Worm (Caenorhabditis elegans) whole organism, late embryonic: Measurements from ENCODE around the gene nspa-9.

Source experiments
- F13H6.1 ChIP-seq: sonication (generic microtip); optimal IDR thresholded peaks from 2 replicates; lab custom pipeline; 2016; ENCODE audit warnings: missing genetic modification characterization, missing compliant biosample characterization
- ama-1 ChIP-seq: fragments of 150-350 bp; optimal IDR thresholded peaks from 2 replicates; lab custom pipeline; 2014
- ceh-22 ChIP-seq: sonication (generic microtip); optimal IDR thresholded peaks from 2 replicates; lab custom pipeline; 2017; ENCODE audit warnings: missing biosample characterization, missing genetic modification characterization
- ceh-24 ChIP-seq: sonication (generic microtip); optimal IDR thresholded peaks from 2 replicates; lab custom pipeline; 2016; ENCODE audit warnings: mild to moderate bottlenecking, missing genetic modification characterization, missing compliant biosample characterization
- ceh-6 ChIP-seq: fragments of 200-800 bp; sonication (Bioruptor generic); optimal IDR thresholded peaks from 2 replicates; lab custom pipeline; 2018; ENCODE audit warnings: mild to moderate bottlenecking, missing genetic modification characterization, missing compliant biosample characterization
- dmd-4 ChIP-seq: sonication (generic microtip); optimal IDR thresholded peaks from 2 replicates; lab custom pipeline; 2016; ENCODE audit warnings: borderline replicate concordance, missing genetic modification characterization, missing compliant biosample characterization
- ets-4 ChIP-seq: sonication (generic microtip); optimal IDR thresholded peaks from 2 replicates; lab custom pipeline; 2016; ENCODE audit warnings: missing genetic modification characterization, missing compliant biosample characterization
- fkh-10 ChIP-seq: fragments of 150-350 bp; optimal IDR thresholded peaks from 2 replicates; lab custom pipeline; 2014; ENCODE audit warnings: missing biosample characterization, missing genetic modification reagents, missing genetic modification characterization
- mec-3 ChIP-seq: sonication (generic microtip); optimal IDR thresholded peaks from 2 replicates; lab custom pipeline; 2016; ENCODE audit warnings: borderline replicate concordance, missing genetic modification characterization, missing compliant biosample characterization
- odd-2 ChIP-seq: sonication (generic microtip); optimal IDR thresholded peaks from 2 replicates; lab custom pipeline; 2017; ENCODE audit warnings: antibody characterized with exemption, mild to moderate bottlenecking, missing genetic modification characterization, missing compliant biosample characterization
- pha-2 ChIP-seq: sonication (generic microtip); optimal IDR thresholded peaks from 2 replicates; lab custom pipeline; 2017; ENCODE audit warnings: mild to moderate bottlenecking, missing genetic modification characterization, missing compliant biosample characterization
- ttx-3 ChIP-seq: sonication (generic microtip); optimal IDR thresholded peaks from 2 replicates; lab custom pipeline; 2016; ENCODE audit warnings: missing genetic modification reagents, missing genetic modification characterization, missing compliant biosample characterization
- unc-55 ChIP-seq: sonication (generic microtip); optimal IDR thresholded peaks from 2 replicates; lab custom pipeline; 2017; ENCODE audit warnings: missing biosample characterization, missing genetic modification reagents, missing genetic modification characterization
- unc-86 ChIP-seq: sonication (generic microtip); optimal IDR thresholded peaks from 2 replicates; lab custom pipeline; 2016; ENCODE audit warnings: missing genetic modification characterization, missing compliant biosample characterization

ce11 chrX:11758809-11759208 is 20.0 kb downstream of the nspa-9 start, which contains the start of gene lact-7:
- TF ChIP-seq ceh-6 (no peak), dmd-4 (tag; lab: Kevin White, UChicago) (no peak), unc-86 (tag; lab: Kevin White, UChicago) (no peak), ets-4 (tag; lab: Kevin White, UChicago) (no peak), fkh-10 (GFP tag; lab: Kevin White, UChicago) (no peak), ceh-24 (tag; lab: Kevin White, UChicago) (no peak), F13H6.1 (no peak), pha-2 (tag; lab: Kevin White, UChicago) (no peak), ama-1 (lab: Kevin White, UChicago) (no peak), mec-3 (tag; lab: Kevin White, UChicago) (no peak), ceh-22 (tag; lab: Kevin White, UChicago) (no peak), odd-2 (tag; lab: Kevin White, UChicago) (no peak), unc-55 (GFP tag; lab: Kevin White, UChicago) (no peak), ttx-3 (no peak)
